Fruit fly (Drosophila melanogaster) whole organism: ENCODE results near the gene CG43116.

Experiments
- CG8478 ChIP-seq: fragments of >200 bp; optimal IDR thresholded peaks from 2 replicates; lab custom pipeline; 2018; ENCODE audit warnings: inconsistent platforms
- Dll ChIP-seq: fragments of >200 bp; optimal IDR thresholded peaks from 2 replicates; lab custom pipeline; 2017
- EcR ChIP-seq, 2 experiments: fragments of >200 bp; optimal IDR thresholded peaks; 2 replicates each; lab custom pipeline; 2017; ENCODE audit warnings: missing biosample characterization in 2 of 2, missing genetic modification characterization in 2 of 2, missing genetic modification reagents in 2 of 2
- pan ChIP-seq: fragments of >200 bp; optimal IDR thresholded peaks from 2 replicates; lab custom pipeline; 2017
- psq ChIP-seq: fragments of >200 bp; optimal IDR thresholded peaks from 2 replicates; lab custom pipeline; 2017
- usp ChIP-seq: fragments of >200 bp; optimal IDR thresholded peaks from 2 replicates; lab custom pipeline; 2017; ENCODE audit warnings: missing biosample characterization, missing genetic modification characterization, mixed read lengths

The CG43116 gene

dm6 chr3R:26027903-26028302, 31.1 kb upstream of the CG43116 start:
- TF ChIP-seq Dll (peak; percentile 1), pan (lab: Kevin White, UChicago) (no peak), psq (lab: Kevin White, UChicago) (no peak)

dm6 chr3R:26026631-26027274, 30.0 kb upstream of the CG43116 start:
- TF ChIP-seq pan (lab: Kevin White, UChicago) (no peak), psq (lab: Kevin White, UChicago) (no peak), usp (no peak), Dll (no peak), CG8478 (lab: Kevin White, UChicago) (no peak), EcR (GFP tag; optimal IDR thresholded peaks at IDR 0.05; lab: Kevin White, UChicago) (no peak)

- TF ChIP-seq CG8478 (lab: Kevin White, UChicago) (no peak), pan (lab: Kevin White, UChicago) (no peak), usp (no peak), EcR (GFP tag; optimal IDR thresholded peaks at IDR 0.05; lab: Kevin White, UChicago) (no peak), psq (lab: Kevin White, UChicago) (no peak), Dll (no peak)
Measured at dm6 chr3R:26024596-26025213, 27.9 kb upstream of the CG43116 start.

- TF ChIP-seq Dll (no peak), CG8478 (lab: Kevin White, UChicago) (no peak)
Measured at dm6 chr3R:26023252-26023651, 26.5 kb upstream of the CG43116 start.

- peak; percentile 62 for TF ChIP-seq Dll
- no peak for TF ChIP-seq psq (lab: Kevin White, UChicago)
Measured at dm6 chr3R:26021195-26021914, 24.6 kb upstream of the CG43116 start.

- TF ChIP-seq pan (lab: Kevin White, UChicago), result no peak
- peak; percentile 72 for TF ChIP-seq Dll
- no peak for TF ChIP-seq CG8478 (lab: Kevin White, UChicago)
Measured at dm6 chr3R:26020244-26021171, 23.7 kb upstream of the CG43116 start.

- TF ChIP-seq EcR (GFP tag; optimal IDR thresholded peaks at IDR 0.05; lab: Kevin White, UChicago) (no peak), psq (lab: Kevin White, UChicago) (no peak), Dll (no peak), CG8478 (lab: Kevin White, UChicago) (no peak), usp (no peak), pan (lab: Kevin White, UChicago) (no peak)
Measured at dm6 chr3R:26019232-26019631, 22.4 kb upstream of the CG43116 start.

dm6 chr3R:26017771-26018731, 21.3 kb upstream of the CG43116 start:
- TF ChIP-seq psq (lab: Kevin White, UChicago) (no peak), CG8478 (lab: Kevin White, UChicago) (no peak), pan (lab: Kevin White, UChicago) (no peak), EcR (GFP tag; optimal IDR thresholded peaks at IDR 0.05; lab: Kevin White, UChicago) (peak in 1 of 2 experiments; percentile 36), Dll (no peak), usp (no peak)

dm6 chr3R:26017294-26017770, 20.5 kb upstream of the CG43116 start:
- TF ChIP-seq pan (lab: Kevin White, UChicago) (no peak), usp (no peak), Dll (peak; percentile 17), CG8478 (lab: Kevin White, UChicago) (no peak), EcR (GFP tag; optimal IDR thresholded peaks at IDR 0.05; lab: Kevin White, UChicago) (peak in 1 of 2 experiments; percentile 29), psq (lab: Kevin White, UChicago) (no peak)

- TF ChIP-seq usp, result no peak
- no peak for TF ChIP-seq CG8478 (lab: Kevin White, UChicago)
- TF ChIP-seq Dll, result no peak
- TF ChIP-seq psq (lab: Kevin White, UChicago), result no peak
- TF ChIP-seq pan (lab: Kevin White, UChicago), result no peak
- TF ChIP-seq EcR (GFP tag; optimal IDR thresholded peaks at IDR 0.05; lab: Kevin White, UChicago), result no peak
Measured at dm6 chr3R:26014262-26014833, 17.6 kb upstream of the CG43116 start, which contains the start of gene Kaz-m1. Gene Kaz-m1 (plus strand): TSS chr3R:26014721.

- TF ChIP-seq usp, result no peak
- TF ChIP-seq CG8478 (lab: Kevin White, UChicago), result no peak
- TF ChIP-seq pan (lab: Kevin White, UChicago), result no peak
- TF ChIP-seq EcR (GFP tag; optimal IDR thresholded peaks at IDR 0.05; lab: Kevin White, UChicago), result no peak
- no peak for TF ChIP-seq psq (lab: Kevin White, UChicago)
- no peak for TF ChIP-seq Dll
Measured at dm6 chr3R:26013664-26013948, 16.8 kb upstream of the CG43116 start.
